Worm (Caenorhabditis elegans): ENCODE results near the gene mfsd-6.

Gene mfsd-6

DNA sequence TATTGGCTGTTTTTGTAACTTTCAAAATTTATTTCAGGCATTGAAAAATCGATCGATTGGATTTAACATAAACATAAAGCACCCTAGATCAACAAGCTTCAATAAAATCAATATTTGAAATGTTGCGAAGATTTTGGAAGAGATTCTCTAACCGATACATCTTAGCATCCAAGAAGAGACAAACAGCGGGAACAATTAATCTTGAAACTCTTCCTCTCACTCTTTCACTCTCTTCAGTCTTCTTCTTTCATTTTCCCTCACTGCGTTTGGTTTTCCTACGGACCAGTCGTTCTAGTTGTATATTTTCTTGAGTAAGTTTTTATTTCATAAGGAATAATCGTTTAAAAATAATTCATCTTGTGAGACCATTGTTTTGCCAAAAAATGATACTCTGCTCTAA, 46.2 kb downstream of the mfsd-6 start:
- TF ChIP-seq blmp-1 (tag; optimal IDR thresholded peaks at IDR 0.05) (peak; percentile 13), ces-1 (GFP tag; optimal IDR thresholded peaks at IDR 0.05) (no peak), lsy-2 (tag; optimal IDR thresholded peaks at IDR 0.05) (peak in 1 of 2 experiments; percentile 8)

DNA sequence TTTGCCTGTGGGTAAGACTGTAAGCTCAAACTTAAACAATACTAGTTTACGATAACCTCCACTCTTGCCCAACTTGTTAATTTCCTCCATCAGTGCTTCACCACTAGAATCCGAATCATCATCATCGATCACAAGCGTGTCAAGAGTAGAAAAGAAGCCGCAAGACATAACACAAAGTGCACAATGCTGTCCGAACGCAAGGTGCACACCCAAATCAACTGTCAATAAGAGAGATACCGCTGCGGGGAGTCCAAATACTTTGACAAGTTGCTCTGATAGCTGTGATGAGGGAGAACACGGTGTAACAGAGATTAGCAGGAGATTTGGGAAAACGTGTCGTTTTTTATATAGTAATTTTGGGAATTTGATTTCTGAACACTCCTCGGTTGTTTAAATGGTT, 47.8 kb downstream of the mfsd-6 start:
- no peak for TF ChIP-seq egl-27 (tag; optimal IDR thresholded peaks at IDR 0.05)
- no peak for TF ChIP-seq ztf-4 (tag; optimal IDR thresholded peaks at IDR 0.05)
- no peak for TF ChIP-seq irx-1 (tag; optimal IDR thresholded peaks at IDR 0.05)
- TF ChIP-seq blmp-1 (tag; optimal IDR thresholded peaks at IDR 0.05): no peak
- no peak for TF ChIP-seq nhr-85 (tag)
- TF ChIP-seq unc-130 (tag; optimal IDR thresholded peaks at IDR 0.05): no peak
- TF ChIP-seq elt-3 (tag; optimal IDR thresholded peaks at IDR 0.05): no peak

DNA sequence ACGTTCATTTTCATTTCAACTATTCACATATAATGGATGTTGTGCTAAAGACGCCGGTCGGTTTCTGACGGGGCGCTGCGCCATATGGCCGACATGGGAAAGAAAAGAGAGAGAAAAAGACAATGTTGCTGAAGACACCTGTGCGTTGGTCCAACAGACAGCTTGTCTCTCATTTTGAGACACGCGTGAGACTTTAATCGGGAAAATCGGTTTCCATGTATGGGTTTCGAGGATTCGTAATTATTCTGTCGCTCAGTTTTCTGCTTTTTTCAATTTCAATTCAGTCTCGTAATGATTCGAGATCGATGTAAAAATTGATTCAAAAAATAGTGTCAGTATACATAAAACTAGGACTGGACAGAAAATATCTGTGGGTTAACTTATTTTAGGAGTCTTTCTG, 48.4 kb downstream of the mfsd-6 start:
- TF ChIP-seq hlh-4 (tag; optimal IDR thresholded peaks at IDR 0.05) (no peak), sup-37 (GFP tag; optimal IDR thresholded peaks at IDR 0.05) (no peak), unc-30 (tag; optimal IDR thresholded peaks at IDR 0.05) (no peak), C04F5.9 (tag; optimal IDR thresholded peaks at IDR 0.05) (no peak), ceh-90 (tag; optimal IDR thresholded peaks at IDR 0.05) (no peak), fkh-10 (GFP tag; optimal IDR thresholded peaks at IDR 0.05) (no peak), isw-1 (GFP tag; IDR thresholded peaks at IDR 0.05) (no peak), aha-1 (tag; optimal IDR thresholded peaks at IDR 0.05) (no peak), lin-13 (GFP tag; optimal IDR thresholded peaks at IDR 0.05) (no peak), nhr-19 (GFP tag; conservative IDR thresholded peaks at IDR 0.05) (no peak), irx-1 (tag; optimal IDR thresholded peaks at IDR 0.05) (no peak), blmp-1 (tag; optimal IDR thresholded peaks at IDR 0.05) (peak; percentile 20), mef-2 (tag; optimal IDR thresholded peaks at IDR 0.05) (no peak), Y116A8C.19 (tag; optimal IDR thresholded peaks at IDR 0.05; ENCODE audit: borderline replicate concordance) (no peak), ceh-82 (tag; optimal IDR thresholded peaks at IDR 0.05) (no peak), elt-3 (tag; optimal IDR thresholded peaks at IDR 0.05) (no peak), unc-98 (GFP tag; IDR thresholded peaks at IDR 0.05) (no peak), efl-3 (GFP tag; optimal IDR thresholded peaks at IDR 0.05) (no peak), nhr-77 (tag; optimal IDR thresholded peaks at IDR 0.05) (no peak), aly-2 (tag; optimal IDR thresholded peaks at IDR 0.05) (no peak), tbx-2 (tag; optimal IDR thresholded peaks at IDR 0.05) (peak; percentile 43), nhr-76 (tag; optimal IDR thresholded peaks at IDR 0.05) (no peak), dpl-1 (GFP tag; optimal IDR thresholded peaks at IDR 0.05) (no peak), ztf-11 (tag; optimal IDR thresholded peaks at IDR 0.05) (no peak), rnt-1 (tag; optimal IDR thresholded peaks at IDR 0.05) (peak; percentile 10), vab-15 (tag; optimal IDR thresholded peaks at IDR 0.05) (no peak), snu-23 (GFP tag; optimal IDR thresholded peaks at IDR 0.05) (no peak), zag-1 (tag; optimal IDR thresholded peaks at IDR 0.05) (no peak), sptf-1 (tag; optimal IDR thresholded peaks at IDR 0.05) (no peak), pag-3 (tag; optimal IDR thresholded peaks at IDR 0.05; ENCODE audit: borderline replicate concordance, insufficient read depth) (no peak), lin-35 (GFP tag; optimal IDR thresholded peaks at IDR 0.05) (no peak), swsn-7 (tag; optimal IDR thresholded peaks at IDR 0.05) (no peak), ztf-4 (tag; optimal IDR thresholded peaks at IDR 0.05) (no peak), lin-14 (GFP tag; optimal IDR thresholded peaks at IDR 0.05) (peak; percentile 1), ceh-88 (GFP tag; IDR thresholded peaks at IDR 0.05) (no peak)
